Worm (Caenorhabditis elegans) whole organism, L2 larva: ENCODE measurements around the gene srv-2.

Experiments
- C34F6.9 ChIP-seq: fragments of 150-350 bp; optimal IDR thresholded peaks from 2 replicates; lab custom pipeline; 2014; ENCODE audit warnings: missing biosample characterization, missing genetic modification characterization
- F13H6.1 ChIP-seq: sonication (generic microtip); optimal IDR thresholded peaks from 2 replicates; lab custom pipeline; 2016; ENCODE audit warnings: missing genetic modification characterization, missing compliant biosample characterization
- R02D3.7 ChIP-seq: fragments of 150-350 bp; optimal IDR thresholded peaks from 2 replicates; lab custom pipeline; 2014; ENCODE audit warnings: missing biosample characterization, missing genetic modification characterization
- Y55F3AM.14 ChIP-seq: fragments of 200-800 bp; sonication (Bioruptor generic); optimal IDR thresholded peaks from 2 replicates; lab custom pipeline; 2018; ENCODE audit warnings: mild to moderate bottlenecking, missing genetic modification characterization, missing compliant biosample characterization
- alr-1 ChIP-seq: fragments of 150-350 bp; optimal IDR thresholded peaks from 2 replicates; lab custom pipeline; 2014; ENCODE audit warnings: missing biosample characterization, missing genetic modification characterization
- aly-2 ChIP-seq: fragments of 150-350 bp; optimal IDR thresholded peaks from 2 replicates; lab custom pipeline; 2014; ENCODE audit warnings: missing biosample characterization, missing genetic modification characterization
- ama-1 ChIP-seq: fragments of 150-350 bp; optimal IDR thresholded peaks from 2 replicates; lab custom pipeline; 2018; ENCODE audit warnings: inconsistent platforms
- ceh-16 ChIP-seq: fragments of 150-350 bp; optimal IDR thresholded peaks from 2 replicates; lab custom pipeline; 2014; ENCODE audit warnings: missing biosample characterization, missing genetic modification characterization
- ceh-82 ChIP-seq: fragments of 150-350 bp; optimal IDR thresholded peaks from 2 replicates; lab custom pipeline; 2014; ENCODE audit warnings: missing biosample characterization, missing genetic modification characterization
- crh-2 ChIP-seq: sonication (generic microtip); optimal IDR thresholded peaks from 2 replicates; lab custom pipeline; 2017; ENCODE audit warnings: missing biosample characterization, missing genetic modification characterization
- dmd-4 ChIP-seq: sonication (generic microtip); optimal IDR thresholded peaks from 2 replicates; lab custom pipeline; 2017; ENCODE audit warnings: missing biosample characterization, missing genetic modification characterization
- egl-27 ChIP-seq: sonication (generic microtip); optimal IDR thresholded peaks from 3 replicates; lab custom pipeline; 2017; ENCODE audit warnings: missing biosample characterization, missing genetic modification reagents, missing genetic modification characterization
- elt-1 ChIP-seq: fragments of 150-350 bp; optimal IDR thresholded peaks from 2 replicates; lab custom pipeline; 2014; ENCODE audit warnings: missing biosample characterization, missing genetic modification characterization
- elt-3 ChIP-seq: sonication (generic microtip); optimal IDR thresholded peaks from 2 replicates; lab custom pipeline; 2017; ENCODE audit warnings: missing biosample characterization, missing genetic modification characterization
- fos-1 ChIP-seq: fragments of 150-350 bp; optimal IDR thresholded peaks from 2 replicates; lab custom pipeline; 2014; ENCODE audit warnings: missing biosample characterization, missing genetic modification characterization
- gmeb-1 ChIP-seq: fragments of 150-350 bp; optimal IDR thresholded peaks from 2 replicates; lab custom pipeline; 2014; ENCODE audit warnings: missing biosample characterization, missing genetic modification characterization
- lin-11 ChIP-seq: fragments of 150-350 bp; sonication (generic microtip); optimal IDR thresholded peaks from 2 replicates; lab custom pipeline; 2014; ENCODE audit warnings: missing biosample characterization, missing genetic modification characterization, inconsistent platforms, mixed read lengths
- lin-13 ChIP-seq: fragments of 150-350 bp; optimal IDR thresholded peaks from 2 replicates; lab custom pipeline; 2014; ENCODE audit warnings: missing biosample characterization, missing genetic modification reagents, missing genetic modification characterization
- lin-39 ChIP-seq: fragments of 150-350 bp; optimal IDR thresholded peaks from 2 replicates; lab custom pipeline; 2014; ENCODE audit warnings: missing biosample characterization, missing genetic modification reagents, missing genetic modification characterization
- lsy-2 ChIP-seq, 2 experiments: fragments of 150-350 bp in 1 of 2; sonication (generic microtip) in 1 of 2; optimal IDR thresholded peaks; 2 replicates each; lab custom pipeline; 2014 to 2017; ENCODE audit warnings: missing biosample characterization in 2 of 2, missing genetic modification characterization in 2 of 2
- mbf-1 ChIP-seq: sonication (generic microtip); optimal IDR thresholded peaks from 2 replicates; lab custom pipeline; 2017; ENCODE audit warnings: missing biosample characterization, missing genetic modification characterization
- nhr-10 ChIP-seq: sonication (generic microtip); optimal IDR thresholded peaks from 2 replicates; lab custom pipeline; 2017; ENCODE audit warnings: missing biosample characterization, missing genetic modification characterization
- nhr-11 ChIP-seq: fragments of 150-350 bp; optimal IDR thresholded peaks from 2 replicates; lab custom pipeline; 2014; ENCODE audit warnings: missing biosample characterization, missing genetic modification characterization
- nhr-129 ChIP-seq: fragments of 150-350 bp; optimal IDR thresholded peaks from 2 replicates; lab custom pipeline; 2014; ENCODE audit warnings: missing biosample characterization, missing genetic modification characterization
- nhr-23 ChIP-seq: fragments of 150-350 bp; optimal IDR thresholded peaks from 2 replicates; lab custom pipeline; 2014; ENCODE audit warnings: missing biosample characterization, missing genetic modification reagents, missing genetic modification characterization
- nhr-237 ChIP-seq: fragments of 150-350 bp; optimal IDR thresholded peaks from 2 replicates; lab custom pipeline; 2014; ENCODE audit warnings: missing biosample characterization, missing genetic modification characterization
- nhr-6 ChIP-seq: fragments of 150-350 bp; optimal IDR thresholded peaks from 2 replicates; lab custom pipeline; 2014; ENCODE audit warnings: missing biosample characterization, missing genetic modification characterization
- nhr-77 ChIP-seq: fragments of 150-350 bp; optimal IDR thresholded peaks from 2 replicates; lab custom pipeline; 2014; ENCODE audit warnings: missing biosample characterization, missing genetic modification characterization
- peb-1 ChIP-seq: fragments of 150-350 bp; optimal IDR thresholded peaks from 2 replicates; lab custom pipeline; 2014; ENCODE audit warnings: missing biosample characterization, missing genetic modification characterization
- sma-3 ChIP-seq: sonication (generic microtip); optimal IDR thresholded peaks from 2 replicates; lab custom pipeline; 2016; ENCODE audit warnings: missing genetic modification reagents, missing genetic modification characterization, missing compliant biosample characterization
- sma-9 ChIP-seq, 2 experiments: fragments of 150-350 bp in 1 of 2; sonication (generic microtip) in 1 of 2; optimal IDR thresholded peaks; 2 replicates each; lab custom pipeline; 2014 to 2016; ENCODE audit warnings: missing genetic modification characterization in 2 of 2, mild to moderate bottlenecking in 1 of 2, missing biosample characterization in 1 of 2, missing compliant biosample characterization in 1 of 2, missing genetic modification reagents in 1 of 2, moderate library complexity in 1 of 2
- unc-39 ChIP-seq: fragments of 150-350 bp; optimal IDR thresholded peaks from 2 replicates; lab custom pipeline; 2014; ENCODE audit warnings: missing biosample characterization, missing genetic modification characterization
- zag-1 ChIP-seq: fragments of 150-350 bp; optimal IDR thresholded peaks from 2 replicates; lab custom pipeline; 2014; ENCODE audit warnings: missing biosample characterization, missing genetic modification characterization
- ztf-1 ChIP-seq: fragments of 200-800 bp; sonication (Bioruptor generic); conservative IDR thresholded peaks from 2 replicates; pipeline ENCODE4 v1.3.6; 2022; ENCODE audit warnings: missing genetic modification characterization, missing compliant biosample characterization
- ztf-11 ChIP-seq: sonication (generic microtip); optimal IDR thresholded peaks from 2 replicates; lab custom pipeline; 2017; ENCODE audit warnings: missing biosample characterization, missing genetic modification characterization
- ztf-4 ChIP-seq: fragments of 150-350 bp; optimal IDR thresholded peaks from 2 replicates; lab custom pipeline; 2014; ENCODE audit warnings: missing biosample characterization, missing genetic modification characterization

The srv-2 gene

DNA sequence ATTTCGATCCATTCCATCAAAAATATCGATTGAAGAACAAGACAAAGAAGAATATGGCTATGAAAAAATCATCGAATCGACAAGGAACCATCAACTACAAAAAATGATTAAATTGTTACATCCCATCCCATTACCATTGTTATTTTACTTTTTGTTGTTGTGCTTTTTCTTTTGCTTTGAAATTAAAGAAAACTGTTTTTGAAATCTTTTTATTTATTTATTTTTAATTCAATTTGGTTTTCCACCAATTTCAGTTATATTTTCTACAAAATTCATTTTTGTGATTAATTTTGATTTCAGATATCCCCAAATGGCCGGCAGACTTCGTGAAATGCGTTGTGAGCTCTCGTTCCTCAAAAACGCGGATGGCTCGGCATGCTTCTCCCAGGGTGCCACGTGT, 9.6 kb downstream of the srv-2 start, which contains the start of gene crn-5:
Gene crn-5 (plus strand): TSS at position 301 of the 400 bp plus-strand sequence.
- TF ChIP-seq sma-3 (no peak), ztf-11 (tag; lab: Kevin White, UChicago) (no peak), ceh-82 (no peak), sma-9 (GFP tag; optimal IDR thresholded peaks at IDR 0.05; lab: Kevin White, UChicago) (no peak), sma-9 (tag; optimal IDR thresholded peaks at IDR 0.05; lab: Kevin White, UChicago) (no peak), alr-1 (tag; lab: Kevin White, UChicago) (no peak), nhr-129 (tag; lab: Kevin White, UChicago) (no peak), elt-3 (tag; lab: Kevin White, UChicago) (no peak), R02D3.7 (tag; lab: Kevin White, UChicago) (no peak), egl-27 (tag; lab: Kevin White, UChicago) (no peak), mbf-1 (no peak), lsy-2 (tag; optimal IDR thresholded peaks at IDR 0.05; lab: Kevin White, UChicago) (no peak), ama-1 (no peak), ceh-16 (no peak), dmd-4 (tag; lab: Kevin White, UChicago) (no peak), nhr-11 (tag; lab: Kevin White, UChicago) (no peak)

DNA sequence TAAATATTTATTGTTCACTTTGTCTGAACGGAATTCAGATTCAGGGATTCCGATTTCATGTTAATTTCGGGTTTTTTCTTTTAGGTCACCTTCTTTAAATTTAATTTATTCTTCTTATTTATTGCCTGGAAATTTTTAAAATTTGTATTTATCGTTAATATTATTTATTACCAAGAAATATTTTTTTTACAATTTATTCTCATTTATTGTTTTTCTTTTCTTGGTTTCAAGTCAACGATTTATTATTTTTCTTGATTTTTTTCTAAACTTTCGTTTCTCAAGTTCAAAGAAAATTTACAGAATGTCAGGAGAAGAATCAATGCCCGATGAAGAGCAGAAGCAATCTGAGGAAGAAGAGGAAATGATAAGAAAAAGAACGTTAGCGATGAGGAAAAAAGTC, 14.3 kb downstream of the srv-2 start, which contains the start of gene crn-3:
Gene crn-3 (plus strand): TSS at position 301 of the 400 bp plus-strand sequence.
- TF ChIP-seq aly-2 (tag; lab: Kevin White, UChicago) (no peak), ceh-82 (no peak), nhr-6 (no peak), unc-39 (no peak), C34F6.9 (tag; lab: Kevin White, UChicago) (no peak), Y55F3AM.14 (GFP tag; lab: Kevin White, UChicago) (no peak), sma-9 (GFP tag; optimal IDR thresholded peaks at IDR 0.05; lab: Kevin White, UChicago) (no peak), sma-9 (tag; optimal IDR thresholded peaks at IDR 0.05; lab: Kevin White, UChicago) (no peak), lsy-2 (tag; optimal IDR thresholded peaks at IDR 0.05; lab: Kevin White, UChicago) (no peak), nhr-129 (tag; lab: Kevin White, UChicago) (no peak), zag-1 (tag; lab: Kevin White, UChicago) (no peak), sma-3 (no peak), gmeb-1 (tag; lab: Kevin White, UChicago) (no peak), elt-3 (tag; lab: Kevin White, UChicago) (no peak), ztf-1 (GFP tag; lab: Robert Waterston, UW) (no peak), fos-1 (no peak), lin-39 (no peak), mbf-1 (no peak)
- TF ChIP-seq, all 48 proteins: peak for 0

ce11 chrII:10584036-10584435, 18.0 kb downstream of the srv-2 start, which contains the start of gene algn-9:
TSS of gene algn-9 (plus strand) at chrII:10584336.
- no peak for TF ChIP-seq lin-13 (GFP tag; lab: Kevin White, UChicago)
- no peak for TF ChIP-seq lin-11 (tag; lab: Kevin White, UChicago)
- TF ChIP-seq crh-2 (tag; lab: Kevin White, UChicago): no peak
- no peak for TF ChIP-seq F13H6.1 (tag; lab: Kevin White, UChicago)
- no peak for TF ChIP-seq sma-9 (GFP tag; optimal IDR thresholded peaks at IDR 0.05; lab: Kevin White, UChicago)
- no peak for TF ChIP-seq sma-9 (tag; optimal IDR thresholded peaks at IDR 0.05; lab: Kevin White, UChicago)
- no peak for TF ChIP-seq lsy-2 (tag; optimal IDR thresholded peaks at IDR 0.05; lab: Kevin White, UChicago)
- TF ChIP-seq nhr-10: no peak
- TF ChIP-seq aly-2 (tag; lab: Kevin White, UChicago): no peak
- no peak for TF ChIP-seq elt-3 (tag; lab: Kevin White, UChicago)
- no peak for TF ChIP-seq mbf-1
- no peak for TF ChIP-seq ztf-4
- no peak for TF ChIP-seq ztf-1 (GFP tag; lab: Robert Waterston, UW)
- no peak for TF ChIP-seq egl-27 (tag; lab: Kevin White, UChicago)
- TF ChIP-seq elt-1 (tag; lab: Kevin White, UChicago): no peak
- TF ChIP-seq nhr-23 (tag; lab: Kevin White, UChicago): no peak
- no peak for TF ChIP-seq unc-39

DNA sequence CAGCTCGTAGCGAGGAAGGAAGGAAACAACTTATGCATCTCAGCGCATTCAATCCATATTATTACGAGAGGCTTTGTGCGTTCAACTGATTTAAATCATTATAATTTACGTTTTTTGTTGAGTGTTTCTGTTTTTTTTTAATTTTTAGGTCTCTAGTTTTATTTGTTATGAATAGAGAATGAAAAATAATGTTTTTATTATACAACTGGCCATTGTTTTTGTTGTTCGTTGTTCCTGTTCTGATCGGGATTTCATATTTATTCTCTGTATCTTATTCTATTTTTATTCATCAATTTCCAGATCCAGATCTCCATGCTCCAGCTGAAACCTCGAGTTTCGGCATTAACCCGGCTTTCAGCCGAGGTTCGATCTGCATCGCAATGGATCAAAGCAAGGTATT, 19.8 kb downstream of the srv-2 start, which contains the start of gene mrps-22:
Gene mrps-22 (plus strand): TSS at position 301 of the 400 bp plus-strand sequence.
- TF ChIP-seq lin-13 (GFP tag; lab: Kevin White, UChicago) (no peak), C34F6.9 (tag; lab: Kevin White, UChicago) (no peak), gmeb-1 (tag; lab: Kevin White, UChicago) (no peak), zag-1 (tag; lab: Kevin White, UChicago) (no peak), nhr-77 (tag; lab: Kevin White, UChicago) (no peak), sma-3 (no peak), nhr-237 (tag; lab: Kevin White, UChicago) (no peak), nhr-11 (tag; lab: Kevin White, UChicago) (no peak), aly-2 (tag; lab: Kevin White, UChicago) (no peak), sma-9 (GFP tag; optimal IDR thresholded peaks at IDR 0.05; lab: Kevin White, UChicago) (no peak), sma-9 (tag; optimal IDR thresholded peaks at IDR 0.05; lab: Kevin White, UChicago) (no peak), peb-1 (no peak), ztf-11 (tag; lab: Kevin White, UChicago) (no peak)
